Worm (Caenorhabditis elegans) whole organism, L1 larva: ENCODE measurements around the gene fozi-1.

ENCODE experiments used
- C34B4.2 ChIP-seq: sonication (generic microtip); optimal IDR thresholded peaks from 2 replicates; lab custom pipeline; 2017; ENCODE audit warnings: mild to moderate bottlenecking, missing genetic modification characterization, missing compliant biosample characterization
- blmp-1 ChIP-seq: fragments of 150-350 bp; optimal IDR thresholded peaks from 2 replicates; lab custom pipeline; 2014; ENCODE audit warnings: missing biosample characterization, missing genetic modification characterization
- ceh-88 ChIP-seq: fragments of 200-800 bp; sonication (Bioruptor generic); IDR thresholded peaks from 2 replicates; pipeline ENCODE4 v1.3.6; 2022; ENCODE audit warnings: missing genetic modification characterization, missing compliant biosample characterization
- ceh-90 ChIP-seq: sonication (generic microtip); optimal IDR thresholded peaks from 2 replicates; lab custom pipeline; 2016; ENCODE audit warnings: missing genetic modification characterization, missing compliant biosample characterization
- efl-1 ChIP-seq, 4 experiments: fragments of 150-350 bp; optimal IDR thresholded peaks in 3 of 4; peaks in 1 of 4; 1 replicate in 1 of 4; 2 replicates in 3 of 4; lab custom pipeline; 2014; ENCODE audit warnings: missing biosample characterization in 2 of 4, missing genetic modification characterization in 2 of 4, missing genetic modification reagents in 2 of 4
- elt-2 ChIP-seq: sonication (generic microtip); optimal IDR thresholded peaks from 2 replicates; lab custom pipeline; 2016; ENCODE audit warnings: missing genetic modification characterization, mild to moderate bottlenecking, inconsistent platforms, missing compliant biosample characterization, missing genetic modification reagents
- ets-5 ChIP-seq: fragments of 200-800 bp; sonication (Bioruptor generic); IDR thresholded peaks from 2 replicates; pipeline ENCODE4 v1.3.6; 2022; ENCODE audit warnings: missing genetic modification characterization, missing compliant biosample characterization
- lin-14 ChIP-seq: fragments of 200-800 bp; sonication (Bioruptor generic); optimal IDR thresholded peaks from 2 replicates; lab custom pipeline; 2018; ENCODE audit warnings: mild to moderate bottlenecking, missing genetic modification characterization, moderate library complexity, missing compliant biosample characterization
- lin-15B ChIP-seq: fragments of 150-350 bp; sonication (generic microtip); optimal IDR thresholded peaks from 3 replicates; lab custom pipeline; 2014; ENCODE audit warnings: missing biosample characterization, missing genetic modification characterization
- lin-35 ChIP-seq, 2 experiments: fragments of 150-350 bp; optimal IDR thresholded peaks; 2 replicates each; lab custom pipeline; 2014; ENCODE audit warnings: missing biosample characterization in 2 of 2, missing genetic modification characterization in 2 of 2, missing genetic modification reagents in 2 of 2
- lin-39 ChIP-seq: fragments of 150-350 bp; optimal IDR thresholded peaks from 2 replicates; lab custom pipeline; 2014; ENCODE audit warnings: missing biosample characterization, missing genetic modification reagents, missing genetic modification characterization
- mab-9 ChIP-seq: fragments of 200-800 bp; sonication (Bioruptor generic); IDR thresholded peaks from 2 replicates; pipeline ENCODE4 v1.3.6; 2022; ENCODE audit warnings: missing genetic modification reagents, missing genetic modification characterization, missing compliant biosample characterization
- nhr-12 ChIP-seq: sonication (generic microtip); optimal IDR thresholded peaks from 2 replicates; lab custom pipeline; 2017; ENCODE audit warnings: missing biosample characterization, missing genetic modification characterization
- nhr-47 ChIP-seq: sonication (generic microtip); optimal IDR thresholded peaks from 2 replicates; lab custom pipeline; 2016; ENCODE audit warnings: mild to moderate bottlenecking, missing genetic modification characterization, moderate library complexity, missing compliant biosample characterization
- nhr-71 ChIP-seq: sonication (generic microtip); optimal IDR thresholded peaks from 2 replicates; lab custom pipeline; 2016; ENCODE audit warnings: mild to moderate bottlenecking, missing genetic modification characterization, moderate library complexity, missing compliant biosample characterization
- nhr-84 ChIP-seq: sonication (generic microtip); optimal IDR thresholded peaks from 2 replicates; lab custom pipeline; 2017; ENCODE audit warnings: missing biosample characterization, missing genetic modification characterization
- nhr-85 ChIP-seq: sonication (generic microtip); peaks from one replicate; lab custom pipeline; 2016; ENCODE audit warnings: missing genetic modification characterization, inconsistent platforms, missing compliant biosample characterization
- pqm-1 ChIP-seq: sonication (generic microtip); optimal IDR thresholded peaks from 3 replicates; lab custom pipeline; 2017; ENCODE audit warnings: missing biosample characterization, missing genetic modification characterization
- snpc-4 ChIP-seq: fragments of 150-350 bp; optimal IDR thresholded peaks from 2 replicates; lab custom pipeline; 2014; ENCODE audit warnings: missing biosample characterization, missing genetic modification characterization
- snu-23 ChIP-seq: sonication (generic microtip); optimal IDR thresholded peaks from 2 replicates; lab custom pipeline; 2016; ENCODE audit warnings: missing genetic modification characterization, missing compliant biosample characterization
- tlp-1 ChIP-seq: fragments of 150-350 bp; optimal IDR thresholded peaks from 2 replicates; lab custom pipeline; 2014; ENCODE audit warnings: missing biosample characterization, missing genetic modification characterization
- vab-15 ChIP-seq: sonication (generic microtip); optimal IDR thresholded peaks from 2 replicates; lab custom pipeline; 2017; ENCODE audit warnings: missing genotype, mild to moderate bottlenecking, missing genetic modification characterization, missing compliant biosample characterization
- ztf-11 ChIP-seq, 2 experiments: sonication (generic microtip); optimal IDR thresholded peaks; 2 replicates each; lab custom pipeline; 2016 to 2017; ENCODE audit warnings: missing genetic modification characterization in 2 of 2, missing biosample characterization in 1 of 2, missing compliant biosample characterization in 1 of 2
- ztf-4 ChIP-seq: fragments of 150-350 bp; optimal IDR thresholded peaks from 2 replicates; lab custom pipeline; 2014; ENCODE audit warnings: missing biosample characterization, missing genetic modification characterization

fozi-1 gene

ce11 chrIII:9239983-9240382, 41.6 kb upstream of the fozi-1 start, which contains the start of gene saeg-2 (continued):
- TF ChIP-seq ceh-88 (no peak), lin-15B (tag; lab: Kevin White, UChicago) (peak; percentile 9)

- no peak for TF ChIP-seq lin-39 (tag; lab: Kevin White, UChicago)
- TF ChIP-seq ceh-90 (tag; lab: Kevin White, UChicago), result no peak
- TF ChIP-seq nhr-71 (tag; lab: Kevin White, UChicago), result no peak
- TF ChIP-seq snu-23 (GFP tag; lab: Kevin White, UChicago), result no peak
- TF ChIP-seq vab-15 (tag; lab: Kevin White, UChicago), result no peak
- TF ChIP-seq lin-35 (GFP tag; optimal IDR thresholded peaks at IDR 0.05; lab: Kevin White, UChicago), result no peak
These were observed 38.9 kb upstream of the fozi-1 start, which contains the start of gene dat-1 for ce11 chrIII:9242675-9243074. TSS of gene dat-1 (plus strand) at chrIII:9242975.

- TF ChIP-seq efl-1 (optimal IDR thresholded peaks at IDR 0.05; lab: Kevin White, UChicago) (no peak), efl-1 (GFP tag; optimal IDR thresholded peaks at IDR 0.05 in 1 of 2; lab: Kevin White, UChicago) (peak in 1 of 2 experiments; percentile 51), nhr-12 (tag; lab: Kevin White, UChicago) (no peak)
These were observed 34.4 kb upstream of the fozi-1 start, which contains the start of gene T02C1.1 for ce11 chrIII:9247221-9247620. TSS of gene T02C1.1 (plus strand) at chrIII:9247525.

- TF ChIP-seq ztf-4 (tag; lab: Kevin White, UChicago) (no peak), blmp-1 (tag; lab: Kevin White, UChicago) (peak; percentile 20)
These were observed 30.9 kb upstream of the fozi-1 start, which contains the start of gene T02C1.2 for ce11 chrIII:9250729-9251128. TSS of gene T02C1.2 (plus strand) at chrIII:9251029.

ce11 chrIII:9254988-9255387, 26.6 kb upstream of the fozi-1 start:
- no peak for TF ChIP-seq tlp-1 (tag; lab: Kevin White, UChicago)
- TF ChIP-seq nhr-71 (tag; lab: Kevin White, UChicago), result no peak
- TF ChIP-seq elt-2, result peak; percentile 50
- TF ChIP-seq lin-35 (GFP tag; optimal IDR thresholded peaks at IDR 0.05; lab: Kevin White, UChicago), result peak in 1 of 2 experiments; percentile 13

- TF ChIP-seq nhr-47, result no peak
- TF ChIP-seq nhr-85 (tag; lab: Kevin White, UChicago), result peak; percentile 53
- no peak for TF ChIP-seq efl-1 (optimal IDR thresholded peaks at IDR 0.05; lab: Kevin White, UChicago)
- TF ChIP-seq efl-1 (GFP tag; optimal IDR thresholded peaks at IDR 0.05 in 1 of 2; lab: Kevin White, UChicago), result peak in 1 of 2 experiments; percentile 86
- no peak for TF ChIP-seq snpc-4 (tag; lab: Kevin White, UChicago)
- no peak for TF ChIP-seq ets-5 (GFP tag; lab: Robert Waterston, UW)
- TF ChIP-seq elt-2, result peak; percentile 81
- peak; percentile 48 for TF ChIP-seq pqm-1 (tag; lab: Kevin White, UChicago)
- peak; percentile 2 for TF ChIP-seq blmp-1 (tag; lab: Kevin White, UChicago)
- no peak for TF ChIP-seq mab-9 (GFP tag; lab: Robert Waterston, UW)
- no peak for TF ChIP-seq ceh-90 (tag; lab: Kevin White, UChicago)
These were observed 25.8 kb upstream of the fozi-1 start for ce11 chrIII:9255801-9256200.

ce11 chrIII:9256961-9257360, 24.6 kb upstream of the fozi-1 start, which contains the start of gene M01A8.1:
TSS of gene M01A8.1 (plus strand) at chrIII:9257261.
- TF ChIP-seq efl-1 (optimal IDR thresholded peaks at IDR 0.05; lab: Kevin White, UChicago) (no peak), efl-1 (GFP tag; optimal IDR thresholded peaks at IDR 0.05 in 1 of 2; lab: Kevin White, UChicago) (peak in 1 of 2 experiments; percentile 41), ztf-11 (tag; optimal IDR thresholded peaks at IDR 0.05; lab: Kevin White, UChicago) (no peak), lin-14 (GFP tag; lab: Kevin White, UChicago) (no peak), C34B4.2 (tag; lab: Kevin White, UChicago) (no peak)

ce11 chrIII:9258510-9258909, 23.1 kb upstream of the fozi-1 start:
- TF ChIP-seq efl-1 (optimal IDR thresholded peaks at IDR 0.05; lab: Kevin White, UChicago) (no peak), efl-1 (GFP tag; optimal IDR thresholded peaks at IDR 0.05 in 1 of 2; lab: Kevin White, UChicago) (peak in 1 of 2 experiments; percentile 81), nhr-84 (tag; lab: Kevin White, UChicago) (no peak), elt-2 (peak; percentile 11)
